Worm (Caenorhabditis elegans) whole organism, L3 larva: ENCODE data around the gene R12H7.4.

ENCODE experiments used
- aly-2 ChIP-seq: fragments of 150-350 bp; optimal IDR thresholded peaks from 2 replicates; lab custom pipeline; 2014; ENCODE audit warnings: missing biosample characterization, missing genetic modification characterization
- ceh-28 ChIP-seq: fragments of 150-350 bp; optimal IDR thresholded peaks from 2 replicates; lab custom pipeline; 2014; ENCODE audit warnings: missing biosample characterization, missing genetic modification reagents, missing genetic modification characterization
- daf-12 ChIP-seq: fragments of 150-350 bp; optimal IDR thresholded peaks from 2 replicates; lab custom pipeline; 2014; ENCODE audit warnings: missing biosample characterization, missing genetic modification reagents, missing genetic modification characterization
- egl-27 ChIP-seq: sonication (generic microtip); optimal IDR thresholded peaks from 4 replicates; lab custom pipeline; 2017; ENCODE audit warnings: missing biosample characterization, missing genetic modification reagents, missing genetic modification characterization
- egl-5 ChIP-seq: fragments of 150-350 bp; optimal IDR thresholded peaks from 2 replicates; lab custom pipeline; 2017; ENCODE audit warnings: missing biosample characterization, missing genetic modification reagents, missing genetic modification characterization, inconsistent platforms
- elt-1 ChIP-seq: fragments of 150-350 bp; optimal IDR thresholded peaks from 2 replicates; lab custom pipeline; 2014; ENCODE audit warnings: missing biosample characterization, missing genetic modification characterization
- elt-2 ChIP-seq: sonication (generic microtip); optimal IDR thresholded peaks from 2 replicates; lab custom pipeline; 2016; ENCODE audit warnings: missing genetic modification reagents, mild to moderate bottlenecking, missing genetic modification characterization, missing compliant biosample characterization
- elt-3 ChIP-seq, 3 experiments: fragments of 150-350 bp in 1 of 3; sonication (generic microtip) in 2 of 3; optimal IDR thresholded peaks; 2 replicates in 2 of 3; 4 replicates in 1 of 3; lab custom pipeline; 2014 to 2017; ENCODE audit warnings: missing biosample characterization in 3 of 3, missing genetic modification characterization in 3 of 3
- eor-1 ChIP-seq, 2 experiments: fragments of 150-350 bp; optimal IDR thresholded peaks; 2 replicates each; lab custom pipeline; 2014 to 2018; ENCODE audit warnings: missing biosample characterization in 2 of 2, missing genetic modification characterization in 2 of 2
- fkh-10 ChIP-seq: sonication (generic microtip); optimal IDR thresholded peaks from 2 replicates; lab custom pipeline; 2017; ENCODE audit warnings: missing biosample characterization, missing genetic modification reagents, missing genetic modification characterization
- fkh-2 ChIP-seq: fragments of 150-350 bp; optimal IDR thresholded peaks from 2 replicates; lab custom pipeline; 2014; ENCODE audit warnings: missing biosample characterization, missing genetic modification reagents, missing genetic modification characterization
- fos-1 ChIP-seq: fragments of 150-350 bp; optimal IDR thresholded peaks from 2 replicates; lab custom pipeline; 2014; ENCODE audit warnings: missing biosample characterization, missing genetic modification characterization
- jun-1 ChIP-seq: fragments of 150-350 bp; optimal IDR thresholded peaks from 2 replicates; lab custom pipeline; 2014; ENCODE audit warnings: missing biosample characterization, missing genetic modification reagents, missing genetic modification characterization
- lin-15B ChIP-seq: fragments of 150-350 bp; optimal IDR thresholded peaks from 2 replicates; lab custom pipeline; 2014; ENCODE audit warnings: missing biosample characterization, missing genetic modification characterization
- lin-39 ChIP-seq: fragments of 150-350 bp; optimal IDR thresholded peaks from 2 replicates; lab custom pipeline; 2018; ENCODE audit warnings: missing biosample characterization, missing genetic modification reagents, missing genetic modification characterization
- mdl-1 ChIP-seq: fragments of 150-350 bp; optimal IDR thresholded peaks from 2 replicates; lab custom pipeline; 2014; ENCODE audit warnings: missing biosample characterization, missing genetic modification characterization
- mml-1 ChIP-seq: fragments of 150-350 bp; sonication (generic microtip); optimal IDR thresholded peaks from 3 replicates; lab custom pipeline; 2014; ENCODE audit warnings: missing biosample characterization, missing genetic modification characterization
- nfya-1 ChIP-seq: sonication (generic microtip); optimal IDR thresholded peaks from 2 replicates; lab custom pipeline; 2017; ENCODE audit warnings: missing genetic modification characterization, mild to moderate bottlenecking, missing compliant biosample characterization, antibody characterized with exemption, moderate library complexity; ENCODE audit not compliant: insufficient read depth
- nhr-12 ChIP-seq: fragments of 150-350 bp; optimal IDR thresholded peaks from 2 replicates; lab custom pipeline; 2014; ENCODE audit warnings: missing biosample characterization, missing genetic modification characterization
- nhr-23 ChIP-seq: fragments of 150-350 bp; optimal IDR thresholded peaks from 2 replicates; lab custom pipeline; 2014; ENCODE audit warnings: missing biosample characterization, missing genetic modification reagents, missing genetic modification characterization
- nhr-237 ChIP-seq: fragments of 150-350 bp; optimal IDR thresholded peaks from 2 replicates; lab custom pipeline; 2014; ENCODE audit warnings: missing biosample characterization, missing genetic modification characterization
- nhr-25 ChIP-seq: sonication (generic microtip); optimal IDR thresholded peaks from 2 replicates; lab custom pipeline; 2017; ENCODE audit warnings: missing biosample characterization, missing genetic modification characterization
- nhr-43 ChIP-seq: sonication (generic microtip); optimal IDR thresholded peaks from 2 replicates; lab custom pipeline; 2016; ENCODE audit warnings: mild to moderate bottlenecking, missing genetic modification characterization, missing compliant biosample characterization; ENCODE audit not compliant: poor library complexity, severe bottlenecking
- nhr-67 ChIP-seq: fragments of 150-350 bp; optimal IDR thresholded peaks from 2 replicates; lab custom pipeline; 2014; ENCODE audit warnings: missing biosample characterization, missing genetic modification characterization
- nhr-76 ChIP-seq: fragments of 150-350 bp; sonication (generic microtip); optimal IDR thresholded peaks from 5 replicates; lab custom pipeline; 2014; ENCODE audit warnings: missing biosample characterization, missing genetic modification characterization
- pha-4 ChIP-seq: fragments of 150-350 bp; optimal IDR thresholded peaks from 2 replicates; lab custom pipeline; 2014; ENCODE audit warnings: missing biosample characterization, missing genetic modification reagents, missing genetic modification characterization
- pqm-1 ChIP-seq: fragments of 150-350 bp; optimal IDR thresholded peaks from 2 replicates; lab custom pipeline; 2017; ENCODE audit warnings: missing biosample characterization, missing genetic modification characterization, inconsistent platforms
- sea-2 ChIP-seq: fragments of 150-350 bp; sonication (generic microtip); optimal IDR thresholded peaks from 4 replicates; lab custom pipeline; 2014; ENCODE audit warnings: missing biosample characterization, missing genetic modification reagents, missing genetic modification characterization
- skn-1 ChIP-seq: fragments of 150-350 bp; optimal IDR thresholded peaks from 2 replicates; lab custom pipeline; 2014; ENCODE audit warnings: missing biosample characterization, missing genetic modification characterization
- unc-39 ChIP-seq: sonication (generic microtip); optimal IDR thresholded peaks from 4 replicates; lab custom pipeline; 2017; ENCODE audit warnings: missing biosample characterization, missing genetic modification characterization
- unc-62 ChIP-seq: fragments of 150-350 bp; sonication (generic microtip); optimal IDR thresholded peaks from 4 replicates; lab custom pipeline; 2014; ENCODE audit warnings: missing biosample characterization, missing genetic modification reagents, missing genetic modification characterization
- zag-1 ChIP-seq: fragments of 150-350 bp; optimal IDR thresholded peaks from 2 replicates; lab custom pipeline; 2014; ENCODE audit warnings: missing biosample characterization, missing genetic modification characterization
- ztf-11 ChIP-seq: fragments of 150-350 bp; optimal IDR thresholded peaks from 2 replicates; lab custom pipeline; 2014; ENCODE audit warnings: missing biosample characterization, missing genetic modification characterization

Gene R12H7.4

DNA sequence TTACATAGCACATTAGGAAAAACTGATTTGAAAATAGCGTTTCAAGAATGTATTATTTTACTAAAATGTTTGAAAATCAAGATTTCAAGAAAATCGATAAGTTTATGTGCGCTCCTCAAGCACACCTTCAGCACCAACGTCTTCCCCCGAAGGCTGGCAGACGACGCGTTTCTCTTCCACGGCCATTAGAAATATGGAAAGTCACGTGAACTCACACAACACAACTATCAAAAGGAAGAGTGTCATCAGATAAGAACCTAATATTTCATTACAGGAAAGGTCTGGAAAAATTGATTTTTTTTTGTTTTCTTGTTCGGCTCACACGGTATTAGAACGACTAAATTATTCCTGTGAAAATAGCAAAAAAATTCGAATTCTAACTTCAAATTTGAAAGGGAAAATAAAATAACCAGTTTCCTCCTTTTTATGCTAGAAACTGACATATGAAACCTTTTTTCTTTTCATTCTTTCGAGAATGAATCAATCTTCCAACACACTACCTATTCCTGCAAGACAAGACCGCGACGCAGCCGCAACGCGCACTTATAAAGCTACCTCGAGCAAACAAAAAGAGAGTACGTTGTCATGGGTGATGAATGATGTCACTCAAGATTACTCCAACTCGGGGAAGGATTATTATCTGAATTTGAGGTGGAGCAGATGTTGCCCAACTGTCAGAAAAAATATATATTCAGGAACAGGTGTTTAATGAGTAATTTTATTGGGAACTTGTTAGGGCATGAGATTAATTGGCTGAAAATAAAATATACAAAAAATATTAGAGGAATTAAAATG, 8.4 kb downstream of the R12H7.4 start (continued):
- TF ChIP-seq nfya-1 (peak; percentile 37), elt-1 (no peak), mdl-1 (tag; lab: Kevin White, UChicago) (no peak), lin-39 (tag; lab: Kevin White, UChicago) (peak; percentile 39), mml-1 (tag; lab: Kevin White, UChicago) (no peak), lin-15B (tag; lab: Kevin White, UChicago) (no peak), aly-2 (tag; lab: Kevin White, UChicago) (no peak), nhr-12 (tag; lab: Kevin White, UChicago) (no peak), fkh-10 (GFP tag; lab: Kevin White, UChicago) (no peak), jun-1 (peak; percentile 7)

- TF ChIP-seq pha-4: no peak
- no peak for TF ChIP-seq daf-12 (tag; lab: Kevin White, UChicago)
- peak; percentile 1 for TF ChIP-seq elt-2
- TF ChIP-seq nhr-12 (tag; lab: Kevin White, UChicago): no peak
- TF ChIP-seq ceh-28 (tag; lab: Kevin White, UChicago): peak; percentile 64
- TF ChIP-seq skn-1: no peak
- TF ChIP-seq elt-3 (tag; optimal IDR thresholded peaks at IDR 0.05; lab: Kevin White, UChicago): no peak
- TF ChIP-seq nhr-76 (tag; lab: Kevin White, UChicago): no peak
- no peak for TF ChIP-seq aly-2 (tag; lab: Kevin White, UChicago)
- TF ChIP-seq fkh-10 (GFP tag; lab: Kevin White, UChicago): no peak
- TF ChIP-seq ztf-11 (tag; lab: Kevin White, UChicago): no peak
- TF ChIP-seq fkh-2 (tag; lab: Kevin White, UChicago): no peak
- TF ChIP-seq unc-39 (tag; lab: Kevin White, UChicago): no peak
- TF ChIP-seq jun-1: no peak
- no peak for TF ChIP-seq elt-1
- TF ChIP-seq nhr-67: no peak
- no peak for TF ChIP-seq fos-1 (tag; lab: Kevin White, UChicago)
- no peak for TF ChIP-seq nhr-43 (tag; lab: Kevin White, UChicago)
- no peak for TF ChIP-seq pqm-1 (tag; lab: Kevin White, UChicago)
- no peak for TF ChIP-seq egl-5 (tag; lab: Kevin White, UChicago)
- no peak for TF ChIP-seq nhr-23
- TF ChIP-seq nfya-1: no peak
- peak; percentile 11 for TF ChIP-seq nhr-25
Observed at ce11 chrX:13226614-13227096, 9.8 kb downstream of the R12H7.4 start, which contains the start of gene skr-21. Gene skr-21, minus strand, starts transcription at chrX:13226664.

DNA sequence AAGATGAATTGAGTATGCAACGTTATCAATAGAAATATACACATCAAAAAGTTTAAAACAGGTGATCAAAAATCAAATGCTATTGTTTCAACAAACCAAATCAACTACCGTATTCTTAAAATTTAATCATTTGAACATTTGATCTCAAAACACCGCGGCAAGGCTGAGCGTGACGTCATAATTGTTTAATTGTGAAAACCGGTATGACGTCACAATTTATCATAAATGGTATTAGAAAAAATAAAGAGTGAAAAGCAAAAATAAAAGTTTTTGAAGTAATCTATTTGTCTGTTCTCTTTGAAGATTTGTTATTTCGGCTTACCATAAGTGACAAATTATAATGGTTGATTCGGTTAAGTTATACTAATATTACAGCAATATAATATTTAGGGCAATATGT, 10.9 kb downstream of the R12H7.4 start:
- TF ChIP-seq pha-4: no peak
- no peak for TF ChIP-seq zag-1 (tag; lab: Kevin White, UChicago)
- no peak for TF ChIP-seq egl-27 (tag; lab: Kevin White, UChicago)
- TF ChIP-seq nhr-67: no peak
- TF ChIP-seq egl-5 (tag; lab: Kevin White, UChicago): no peak
- TF ChIP-seq fkh-2 (tag; lab: Kevin White, UChicago): no peak
- no peak for TF ChIP-seq daf-12 (tag; lab: Kevin White, UChicago)
- TF ChIP-seq elt-2: no peak
- no peak for TF ChIP-seq eor-1 (tag; optimal IDR thresholded peaks at IDR 0.05; lab: Kevin White, UChicago)
- TF ChIP-seq nhr-76 (tag; lab: Kevin White, UChicago): no peak
- TF ChIP-seq, all 47 proteins: peak for 0

DNA sequence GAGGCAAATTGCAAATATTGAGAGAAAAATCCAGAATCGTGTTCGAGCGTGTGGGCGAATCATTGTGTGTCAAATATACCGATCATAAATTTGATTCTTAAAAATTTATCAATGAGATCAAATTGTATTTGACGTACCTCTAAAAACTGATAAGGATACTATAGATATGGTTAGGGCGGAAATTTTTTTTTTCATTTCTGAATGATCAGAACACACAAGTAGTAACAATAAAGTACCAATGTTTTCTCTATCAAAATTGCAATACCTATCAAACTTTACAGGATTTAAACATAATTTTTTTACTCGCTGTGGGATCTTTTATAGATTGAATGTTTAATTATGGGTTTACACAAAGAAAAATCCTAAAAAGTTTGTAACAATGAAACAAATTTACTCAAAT, 15.4 kb downstream of the R12H7.4 start, which contains the start of gene bgnt-1.5:
Gene bgnt-1.5, minus strand, starts transcription at position 101 of the 400 bp plus-strand sequence.
- TF ChIP-seq skn-1 (no peak), daf-12 (tag; lab: Kevin White, UChicago) (no peak), nhr-237 (no peak), sea-2 (GFP tag; lab: Kevin White, UChicago) (no peak), elt-1 (no peak), lin-39 (tag; lab: Kevin White, UChicago) (no peak), unc-62 (no peak), pqm-1 (tag; lab: Kevin White, UChicago) (no peak), nhr-67 (no peak), eor-1 (tag; optimal IDR thresholded peaks at IDR 0.05; lab: Kevin White, UChicago) (no peak)
